Fruit fly (Drosophila melanogaster): ENCODE data around the gene Taf10b.
A peak's percentile ranks its signal among the peaks of the same experiment; 100 is the strongest.

The Taf10b gene

dm6 chr2L:2750337-2751084 lies 17.1 kb downstream of the Taf10b start:
- peak; percentile 27 for TF ChIP-seq CG17801 (GFP tag; optimal IDR thresholded peaks at IDR 0.05; ENCODE audit: partially characterized antibody)

DNA sequence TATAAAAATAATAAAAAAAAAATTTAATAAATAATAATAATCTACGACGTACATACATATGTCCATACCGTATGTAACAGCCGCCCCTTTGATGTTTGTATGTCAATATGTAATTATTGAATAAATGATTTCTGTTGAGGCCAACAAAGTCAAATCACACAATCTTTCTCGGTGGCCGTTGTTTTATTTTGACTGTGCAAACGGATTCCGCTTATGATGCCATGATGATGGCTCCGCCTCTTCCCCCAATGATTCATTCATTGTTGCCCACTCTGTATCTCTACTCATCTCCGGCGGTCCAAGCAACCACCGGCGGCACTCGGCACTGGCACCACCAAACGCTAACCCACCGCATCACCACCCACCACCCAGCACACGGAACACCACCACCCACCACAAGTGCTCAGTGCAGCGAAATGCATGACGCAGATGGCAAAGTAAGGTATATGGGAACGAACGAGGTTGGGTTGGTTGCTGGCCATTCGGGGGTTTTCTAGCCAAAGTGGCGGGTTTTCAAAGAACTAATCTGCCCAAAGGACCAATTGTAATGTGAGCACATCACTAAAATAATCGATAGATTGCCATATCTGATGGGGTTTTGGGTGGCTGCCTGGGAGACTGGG lies 18.4 kb downstream of the Taf10b start:
- TF ChIP-seq CG17801 (GFP tag; optimal IDR thresholded peaks at IDR 0.05; ENCODE audit: partially characterized antibody): peak; percentile 10

dm6 chr2L:2748480-2749143 lies 19.0 kb downstream of the Taf10b start:
- peak; percentile 95 for TF ChIP-seq CG17801 (GFP tag; optimal IDR thresholded peaks at IDR 0.05; ENCODE audit: partially characterized antibody)

- TF ChIP-seq CG17801 (GFP tag; optimal IDR thresholded peaks at IDR 0.05; ENCODE audit: partially characterized antibody): no peak
Observed at dm6 chr2L:2744852-2745251, 22.8 kb downstream of the Taf10b start, which contains the start of the genes CG9961 and Cwc25. CG9961 (minus strand) TSS chr2L:2744934. Cwc25 (plus strand) TSS chr2L:2745098.

dm6 chr2L:2739820-2740230 lies 27.8 kb downstream of the Taf10b start, which contains the start of gene Hrs:
Hrs (plus strand) TSS chr2L:2739986.
- peak; percentile 35 for TF ChIP-seq CG17801 (GFP tag; optimal IDR thresholded peaks at IDR 0.05; ENCODE audit: partially characterized antibody)

DNA sequence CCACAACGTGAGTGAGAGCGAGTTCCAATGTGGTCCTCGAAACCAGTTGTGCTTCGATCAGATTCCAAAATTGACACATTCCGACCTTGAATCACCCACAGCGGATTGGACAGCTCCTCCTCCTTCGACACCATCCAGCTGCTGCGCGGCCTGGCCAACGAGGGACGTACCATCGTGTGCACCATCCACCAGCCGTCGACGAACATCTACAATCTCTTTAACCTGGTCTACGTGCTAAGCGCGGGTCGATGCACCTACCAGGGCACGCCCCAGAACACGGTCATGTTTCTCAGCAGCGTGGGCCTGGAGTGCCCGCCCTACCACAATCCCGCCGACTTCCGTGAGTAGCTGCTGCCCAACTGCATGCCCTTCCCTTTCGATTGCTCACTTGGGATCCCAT lies 30.1 kb downstream of the Taf10b start:
- no peak for TF ChIP-seq CG17801 (GFP tag; optimal IDR thresholded peaks at IDR 0.05; ENCODE audit: partially characterized antibody)

DNA sequence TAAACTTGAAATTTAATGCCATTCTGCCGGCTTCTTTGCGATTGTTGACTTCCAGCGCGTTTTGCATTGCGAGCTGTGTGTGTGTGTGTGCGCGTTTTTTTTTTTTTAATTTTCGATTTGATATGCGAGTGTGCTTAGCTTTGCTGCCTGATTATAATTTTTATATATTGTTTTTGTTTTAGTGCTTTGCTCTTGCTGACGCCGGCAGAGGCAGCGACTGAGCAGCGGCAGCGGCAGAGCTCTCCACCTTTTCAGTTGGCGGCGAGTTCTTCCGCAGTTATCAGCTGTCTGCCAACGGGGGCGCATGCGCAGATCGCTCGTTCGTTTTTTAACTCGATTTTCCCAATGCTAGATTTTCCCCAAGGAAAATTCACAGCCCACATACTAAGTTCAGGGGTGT lies 32.1 kb downstream of the Taf10b start:
- TF ChIP-seq CG17801 (GFP tag; optimal IDR thresholded peaks at IDR 0.05; ENCODE audit: partially characterized antibody): no peak

DNA sequence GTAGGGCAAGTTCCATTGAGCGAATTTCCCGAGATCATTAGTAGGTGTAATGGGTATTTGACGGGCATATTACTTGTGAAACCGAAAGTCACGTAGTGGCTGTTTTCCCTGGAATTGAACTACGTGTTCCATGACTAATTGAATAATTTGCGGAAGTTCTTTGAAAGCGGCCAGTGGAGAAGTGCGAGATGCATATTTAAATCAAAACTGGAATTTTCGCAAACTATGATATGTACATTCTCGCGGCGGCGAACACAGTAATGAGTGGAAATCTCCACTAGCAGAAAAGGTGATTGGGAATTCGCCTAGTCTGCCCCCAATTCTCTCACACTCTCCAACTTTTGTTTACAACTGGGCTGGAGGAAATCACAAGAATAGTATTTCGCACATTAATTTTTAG lies 32.7 kb downstream of the Taf10b start:
- peak; percentile 21 for TF ChIP-seq CG17801 (GFP tag; optimal IDR thresholded peaks at IDR 0.05; ENCODE audit: partially characterized antibody)

DNA sequence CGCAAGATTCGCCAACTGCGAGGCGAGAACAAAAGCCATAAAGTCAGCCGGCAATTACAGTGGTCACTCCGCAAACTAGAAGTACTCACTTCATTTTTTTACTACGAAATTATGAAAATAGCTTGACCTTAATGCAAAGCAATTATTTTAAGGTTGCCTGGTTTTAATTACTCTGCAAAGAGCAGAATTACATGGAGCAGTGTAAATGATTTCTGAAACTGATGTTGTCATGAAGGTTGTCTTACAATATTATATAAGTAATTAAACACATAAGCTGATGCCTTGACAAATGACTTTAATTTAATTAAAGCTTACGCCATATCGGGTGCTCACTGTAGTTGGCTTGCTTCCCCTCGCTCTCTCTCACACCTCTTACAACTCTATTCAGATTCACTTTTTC lies 33.4 kb downstream of the Taf10b start:
- peak; percentile 86 for TF ChIP-seq CG17801 (GFP tag; optimal IDR thresholded peaks at IDR 0.05; ENCODE audit: partially characterized antibody)

DNA sequence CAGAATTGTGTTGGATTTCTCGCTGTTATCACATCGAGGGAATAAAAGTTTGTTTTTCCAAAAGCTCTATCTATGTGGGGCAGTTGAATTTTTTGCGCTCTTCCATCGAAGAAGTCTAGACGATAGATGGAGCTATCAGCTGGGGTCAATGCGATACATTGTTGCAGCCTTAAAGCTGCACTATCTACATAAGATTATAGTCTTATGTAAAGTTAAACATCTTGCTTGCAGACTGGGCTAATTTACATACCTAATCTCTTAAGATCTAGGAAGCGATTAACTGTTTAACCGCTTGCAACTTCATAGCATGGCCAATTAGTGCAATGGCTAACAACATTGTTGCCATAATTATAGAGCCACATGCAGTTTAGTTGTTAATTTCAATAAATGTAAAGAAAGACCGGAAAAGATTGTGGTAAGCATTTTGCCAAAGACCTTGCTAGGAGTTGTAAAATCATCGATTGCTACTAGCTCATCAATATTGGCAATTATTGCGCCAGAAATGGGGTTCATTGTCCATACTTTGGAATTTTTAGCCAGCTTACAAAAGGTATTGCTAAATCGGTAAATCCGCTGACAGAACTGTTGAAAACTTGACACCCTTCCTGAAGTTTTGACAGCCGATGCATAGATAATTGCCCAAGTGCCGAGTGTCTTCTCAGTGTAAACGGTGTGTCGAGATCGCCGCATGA lies 35.4 kb downstream of the Taf10b start:
- TF ChIP-seq CG17801 (GFP tag; optimal IDR thresholded peaks at IDR 0.05; ENCODE audit: partially characterized antibody): no peak

DNA sequence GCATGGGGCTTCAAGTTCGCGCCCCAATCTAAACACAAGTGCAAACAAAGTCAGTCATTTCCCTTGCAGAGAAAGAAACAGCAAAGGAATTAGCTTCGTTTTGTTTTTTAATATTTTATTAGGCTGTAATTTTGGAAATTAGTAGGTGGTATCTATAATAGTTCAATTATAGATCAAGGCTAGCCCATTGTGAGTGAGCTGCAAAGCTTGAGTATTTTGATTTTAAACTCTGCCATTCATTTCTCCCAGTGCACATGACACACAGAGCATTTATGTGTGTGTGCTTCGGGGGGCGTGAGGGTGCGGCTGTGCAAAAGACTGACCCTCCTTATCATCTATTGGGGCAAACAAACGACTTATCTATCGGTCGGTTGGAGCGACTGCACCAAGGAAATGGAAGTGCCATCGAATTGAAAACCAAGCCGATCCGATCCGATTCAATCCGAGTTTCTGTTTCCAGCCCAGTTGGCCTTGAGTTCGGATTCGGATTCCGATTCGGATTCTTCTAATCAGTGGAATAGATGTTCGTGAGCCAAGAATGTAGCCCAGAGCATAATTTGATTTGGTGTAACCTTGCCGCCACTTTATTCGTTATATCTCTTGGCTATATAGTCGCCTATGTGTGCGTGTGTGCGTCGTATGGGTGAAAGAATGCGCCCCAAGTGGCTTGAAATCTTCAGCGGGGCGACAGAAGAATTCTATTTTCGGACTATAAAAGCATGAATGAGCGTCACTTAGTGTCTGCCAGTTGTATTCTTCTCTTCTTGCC lies 36.1 kb downstream of the Taf10b start:
- no peak for TF ChIP-seq CG17801 (GFP tag; optimal IDR thresholded peaks at IDR 0.05; ENCODE audit: partially characterized antibody)

- no peak for TF ChIP-seq CG17801 (GFP tag; optimal IDR thresholded peaks at IDR 0.05; ENCODE audit: partially characterized antibody)
Observed at dm6 chr2L:2730756-2731155, 36.9 kb downstream of the Taf10b start.

DNA sequence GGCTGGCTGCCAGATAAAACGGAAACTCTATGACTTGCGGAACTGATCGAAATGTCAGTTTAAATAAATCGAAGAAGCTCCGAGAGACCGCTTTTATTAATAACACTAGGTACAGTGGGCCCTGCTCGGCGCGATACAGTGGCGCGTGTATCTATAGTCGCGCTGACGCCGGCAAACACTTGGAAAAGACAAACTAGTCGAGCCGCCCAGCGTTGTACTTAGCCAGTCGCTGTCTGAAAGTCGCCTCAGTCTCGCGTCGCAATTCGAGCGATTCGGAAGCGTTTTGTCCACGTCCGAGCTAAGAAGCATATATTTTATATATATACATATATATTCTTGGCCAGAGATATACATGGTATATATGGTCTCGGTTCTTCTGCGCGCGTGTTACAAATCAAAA lies 37.8 kb downstream of the Taf10b start:
- no peak for TF ChIP-seq CG17801 (GFP tag; optimal IDR thresholded peaks at IDR 0.05; ENCODE audit: partially characterized antibody)

DNA sequence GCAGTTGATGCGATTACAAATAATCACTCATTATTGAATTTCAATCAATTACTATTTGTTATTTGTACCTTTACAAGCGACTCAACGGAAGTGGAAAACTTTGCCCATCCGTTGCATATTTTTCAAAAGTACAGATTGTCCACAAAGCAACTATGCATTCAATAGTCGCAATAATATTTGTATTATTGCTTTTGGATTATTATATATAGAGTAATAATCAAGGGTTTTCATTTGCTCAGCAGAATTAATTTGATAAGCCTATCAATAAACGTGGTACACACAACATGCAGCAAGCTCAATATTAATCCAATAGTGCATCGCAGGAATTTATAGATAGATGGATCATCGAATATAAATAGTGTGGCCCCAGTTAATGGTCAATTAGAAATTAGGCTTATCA lies 39.1 kb downstream of the Taf10b start:
- no peak for TF ChIP-seq CG17801 (GFP tag; optimal IDR thresholded peaks at IDR 0.05; ENCODE audit: partially characterized antibody)

DNA sequence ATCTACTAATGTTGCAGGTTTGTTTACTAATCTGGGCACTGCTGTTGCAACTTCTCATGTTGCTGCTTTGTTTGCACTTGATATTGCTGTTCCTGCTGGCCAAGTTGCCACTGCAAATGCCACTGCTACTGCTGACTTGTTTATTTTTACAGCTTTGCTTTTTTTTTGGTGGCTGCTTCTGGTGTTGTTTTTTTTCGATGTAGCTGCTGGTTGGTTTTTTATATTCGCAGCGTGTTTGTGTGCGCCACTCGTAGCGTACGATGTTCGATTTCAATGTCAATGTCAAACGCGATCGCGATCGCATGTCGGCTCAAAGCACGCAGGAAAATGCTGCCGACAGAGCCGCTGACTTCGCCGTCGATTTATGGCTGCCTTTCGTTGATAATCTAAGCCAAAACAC lies 39.8 kb downstream of the Taf10b start:
- TF ChIP-seq CG17801 (GFP tag; optimal IDR thresholded peaks at IDR 0.05; ENCODE audit: partially characterized antibody): no peak

Measured in ovary, adult (tissue).